Fruit fly (Drosophila melanogaster): ENCODE data around the gene Mrp4.

The Mrp4 gene

dm6 chr3R:11581340-11582252 is 12.5 kb downstream of the Mrp4 start, which contains the start of gene wkd (continued):
- TF ChIP-seq CG2116 (GFP tag; optimal IDR thresholded peaks at IDR 0.05) (peak; percentile 53), CG30431 (GFP tag; optimal IDR thresholded peaks at IDR 0.05) (no peak), Gsc (GFP tag; IDR thresholded peaks at IDR 0.05) (no peak), CG34376 (GFP tag; optimal IDR thresholded peaks at IDR 0.05) (peak; percentile 60), CG12299 (tag; optimal IDR thresholded peaks at IDR 0.05) (peak; percentile 39), CG2889 (GFP tag; IDR thresholded peaks at IDR 0.05) (no peak)

dm6 chr3R:11582253-11582589 is 13.2 kb downstream of the Mrp4 start:
- TF ChIP-seq CG4360 (GFP tag; IDR thresholded peaks at IDR 0.05) (no peak; the same call in 1 of the 2 replicates), CG8478 (optimal IDR thresholded peaks at IDR 0.05) (no peak), sna (GFP tag; IDR thresholded peaks at IDR 0.05; ENCODE audit: partially characterized antibody) (no peak), dpn (GFP tag; optimal IDR thresholded peaks at IDR 0.05) (peak; percentile 68 to 77), z (GFP tag; IDR thresholded peaks at IDR 0.05) (no peak), tio (GFP tag; optimal IDR thresholded peaks at IDR 0.05) (no peak), ase (GFP tag; IDR thresholded peaks at IDR 0.05) (peak; percentile 63; the same call in 1 of the 3 replicates), bbx (GFP tag; IDR thresholded peaks at IDR 0.05; ENCODE audit: partially characterized antibody) (no peak), dmrt99B (tag; optimal IDR thresholded peaks at IDR 0.05) (no peak), Med (GFP tag) (peak; percentile 93), nerfin-1 (tag; optimal IDR thresholded peaks at IDR 0.05) (no peak), pita (GFP tag; optimal IDR thresholded peaks at IDR 0.05) (no peak), CG16863 (GFP tag; optimal IDR thresholded peaks at IDR 0.05) (peak; percentile 60), tup (GFP tag; optimal IDR thresholded peaks at IDR 0.05) (no peak), Blimp-1 (GFP tag; optimal IDR thresholded peaks at IDR 0.05) (no peak), Hmr (GFP tag; optimal IDR thresholded peaks at IDR 0.05) (no peak), grn (GFP tag; optimal IDR thresholded peaks at IDR 0.05) (no peak), CG13123 (GFP tag; optimal IDR thresholded peaks at IDR 0.05) (no peak), lbe (GFP tag; optimal IDR thresholded peaks at IDR 0.05) (no peak), CG10366 (GFP tag; IDR thresholded peaks at IDR 0.05) (peak; percentile 80), CG1602 (GFP tag; optimal IDR thresholded peaks at IDR 0.05) (peak; percentile 26), Hr78 (GFP tag; optimal IDR thresholded peaks at IDR 0.05) (no peak), ttk (GFP tag; IDR thresholded peaks at IDR 0.05) (peak; percentile 77), NfI (GFP tag; optimal IDR thresholded peaks at IDR 0.05) (peak; percentile 76), CG10959 (GFP tag; IDR thresholded peaks at IDR 0.05) (no peak), sug (tag; optimal IDR thresholded peaks at IDR 0.05) (no peak), rib (GFP tag; IDR thresholded peaks at IDR 0.05) (no peak), zf30C (GFP tag; optimal IDR thresholded peaks at IDR 0.05) (no peak), p53 (GFP tag; optimal IDR thresholded peaks at IDR 0.05) (no peak), CG1529 (GFP tag; optimal IDR thresholded peaks at IDR 0.05) (no peak), CG15514 (GFP tag; optimal IDR thresholded peaks at IDR 0.05) (peak; percentile 55), tin (GFP tag; optimal IDR thresholded peaks at IDR 0.05) (peak; percentile 29), wor (GFP tag; IDR thresholded peaks at IDR 0.05) (peak; percentile 63), CG9609 (GFP tag; optimal IDR thresholded peaks at IDR 0.05) (peak; percentile 69), CG8388 (GFP tag; optimal IDR thresholded peaks at IDR 0.05) (peak; percentile 71), PHDP (tag; optimal IDR thresholded peaks at IDR 0.05) (peak; percentile 67), CG4424 (GFP tag; optimal IDR thresholded peaks at IDR 0.05) (peak; percentile 39), CG8944 (GFP tag; optimal IDR thresholded peaks at IDR 0.05) (peak; percentile 63), gsb-n (tag; optimal IDR thresholded peaks at IDR 0.05) (no peak), CG17802 (tag; optimal IDR thresholded peaks at IDR 0.05) (peak; percentile 61), fd102C (GFP tag; optimal IDR thresholded peaks at IDR 0.05) (no peak), HHEX (GFP tag; optimal IDR thresholded peaks at IDR 0.05) (peak; percentile 65)
